Worm (Caenorhabditis elegans): ENCODE results near the gene sri-9.

Gene sri-9

DNA sequence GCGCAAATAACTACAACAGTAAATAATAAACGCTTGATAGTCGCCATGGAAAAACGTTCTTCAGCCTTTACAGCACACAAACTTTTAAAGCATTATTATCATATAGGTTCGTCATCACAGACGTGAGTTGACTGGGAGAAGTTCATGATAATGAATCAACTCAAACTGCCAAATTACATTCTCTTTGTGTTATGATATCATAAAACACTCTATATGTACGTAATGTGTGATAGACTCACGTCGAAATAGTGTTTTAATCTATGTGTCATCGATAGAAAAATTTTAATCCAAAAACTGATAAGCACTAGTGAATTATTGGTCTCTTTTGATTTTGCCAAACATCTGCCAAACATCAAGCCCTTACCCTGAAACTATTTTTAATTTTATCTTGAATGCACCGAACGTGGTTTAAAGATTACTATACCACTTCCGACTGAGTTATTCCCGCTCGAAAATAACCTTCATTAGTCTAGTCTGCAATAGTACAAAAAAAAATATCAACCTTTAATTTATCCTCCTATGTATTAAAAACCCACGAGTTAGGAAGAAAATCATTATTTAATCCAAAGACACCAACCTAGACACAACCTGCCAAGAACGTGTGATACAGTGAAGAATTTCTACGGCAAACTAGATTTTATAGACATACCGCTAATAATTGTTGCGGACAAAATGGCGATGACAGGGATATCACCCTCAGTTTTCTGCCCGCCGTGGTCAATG, 8.2 kb downstream of the sri-9 start, which contains the start of the genes clc-12 and clec-240:
clc-12 (minus strand) TSS at position 47 of the 723 bp plus-strand sequence.
clec-240 (plus strand) TSS at position 673 of the 723 bp plus-strand sequence.
- TF ChIP-seq fos-1 (tag; optimal IDR thresholded peaks at IDR 0.05): peak; percentile 49
- TF ChIP-seq lin-39 (tag; optimal IDR thresholded peaks at IDR 0.05): no peak

DNA sequence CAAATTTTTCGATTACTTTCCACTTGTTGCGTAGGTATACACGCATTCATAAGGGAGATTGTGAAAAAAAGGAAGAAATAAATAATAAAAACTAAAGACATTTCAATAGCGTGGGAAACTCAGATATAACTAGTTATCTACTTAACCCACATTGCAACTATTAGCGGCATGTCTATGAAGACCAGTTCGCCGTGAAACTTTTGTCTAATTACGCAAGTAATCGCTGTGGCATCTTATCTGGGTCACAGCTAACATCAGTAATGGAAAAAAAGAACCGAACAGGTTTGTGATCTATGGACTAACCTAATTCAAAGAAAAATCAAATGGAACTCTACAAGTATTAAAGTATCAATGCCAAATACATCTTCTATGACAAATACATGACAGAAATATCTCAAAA, 12.0 kb downstream of the sri-9 start, which contains the start of gene clec-241:
clec-241 (minus strand) TSS at position 101 of the 400 bp plus-strand sequence.
- no peak for TF ChIP-seq gmeb-1 (tag; optimal IDR thresholded peaks at IDR 0.05)
- TF ChIP-seq nhr-11 (tag; optimal IDR thresholded peaks at IDR 0.05): no peak
- no peak for TF ChIP-seq sem-4 (tag; optimal IDR thresholded peaks at IDR 0.05)
- TF ChIP-seq peb-1 (tag; optimal IDR thresholded peaks at IDR 0.05): no peak
- no peak for TF ChIP-seq alr-1 (tag; optimal IDR thresholded peaks at IDR 0.05)
- TF ChIP-seq C34F6.9 (tag; optimal IDR thresholded peaks at IDR 0.05): no peak
- TF ChIP-seq blmp-1 (tag; optimal IDR thresholded peaks at IDR 0.05; ENCODE audit: insufficient read depth): no peak
- TF ChIP-seq ceh-16 (tag; optimal IDR thresholded peaks at IDR 0.05): no peak
- TF ChIP-seq R02D3.7 (tag; optimal IDR thresholded peaks at IDR 0.05): no peak
- no peak for TF ChIP-seq lin-11 (tag; optimal IDR thresholded peaks at IDR 0.05)
- TF ChIP-seq ztf-11 (tag; optimal IDR thresholded peaks at IDR 0.05): no peak
- TF ChIP-seq ztf-1 (GFP tag; conservative IDR thresholded peaks at IDR 0.05): no peak
- no peak for TF ChIP-seq zag-1 (tag; optimal IDR thresholded peaks at IDR 0.05)
- TF ChIP-seq nhr-237 (tag; optimal IDR thresholded peaks at IDR 0.05): no peak
- TF ChIP-seq sma-3 (GFP tag; optimal IDR thresholded peaks at IDR 0.05): no peak
- TF ChIP-seq unc-39 (tag; optimal IDR thresholded peaks at IDR 0.05): no peak

DNA sequence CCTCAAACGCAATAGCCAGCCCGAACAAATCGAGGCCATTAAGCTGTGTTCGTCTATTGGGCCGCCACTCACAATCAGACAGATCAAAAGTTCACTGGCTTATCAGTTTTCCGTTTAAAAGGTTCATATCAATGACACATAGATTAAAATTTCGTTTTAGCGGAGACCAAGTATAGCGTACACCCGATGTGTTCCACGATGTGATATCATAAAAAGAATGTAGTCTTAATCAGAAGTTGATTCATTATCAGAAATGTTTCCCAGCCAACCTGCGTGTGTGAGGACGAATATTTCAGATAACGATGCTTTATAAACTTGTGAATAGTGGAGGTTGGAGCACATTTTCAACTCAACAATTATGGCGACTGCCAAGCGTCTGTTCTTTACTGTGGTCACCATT, 12.8 kb downstream of the sri-9 start, which contains the start of gene clc-13:
clc-13 (plus strand) TSS at position 359 of the 400 bp plus-strand sequence.
- TF ChIP-seq gmeb-1 (tag; optimal IDR thresholded peaks at IDR 0.05) (peak; percentile 5), sma-9 (GFP tag; optimal IDR thresholded peaks at IDR 0.05) (peak; percentile 80), sma-9 (tag; optimal IDR thresholded peaks at IDR 0.05) (no peak), aly-2 (tag; optimal IDR thresholded peaks at IDR 0.05) (no peak), fos-1 (tag; optimal IDR thresholded peaks at IDR 0.05) (peak; percentile 81)

DNA sequence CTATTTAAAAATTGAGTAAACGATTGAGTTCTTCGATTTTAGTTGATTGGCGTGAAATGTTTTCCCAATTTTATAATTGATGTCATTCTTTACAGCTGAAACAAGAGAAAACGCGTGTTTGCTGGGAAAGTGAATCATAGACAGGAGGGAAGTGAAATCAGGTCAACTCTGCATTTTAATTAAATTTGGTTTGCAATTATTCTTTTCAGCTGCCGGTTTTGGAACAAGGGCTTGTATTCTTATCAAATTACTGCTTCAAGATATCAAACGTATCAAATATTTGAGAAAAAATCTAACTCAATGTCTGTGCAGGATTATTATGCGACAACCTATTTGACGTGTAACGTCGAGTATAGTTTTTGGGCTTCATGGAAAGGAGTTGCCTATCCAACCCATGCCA, 15.5 kb downstream of the sri-9 start, which contains the start of gene srh-97:
srh-97 (plus strand) TSS at position 301 of the 400 bp plus-strand sequence.
- TF ChIP-seq unc-39 (tag; optimal IDR thresholded peaks at IDR 0.05) (no peak), gmeb-1 (tag; optimal IDR thresholded peaks at IDR 0.05) (no peak), C34F6.9 (tag; optimal IDR thresholded peaks at IDR 0.05) (no peak), sem-4 (tag; optimal IDR thresholded peaks at IDR 0.05) (no peak), zag-1 (tag; optimal IDR thresholded peaks at IDR 0.05) (no peak), ZK546.5 (tag; optimal IDR thresholded peaks at IDR 0.05) (no peak), mab-5 (tag; optimal IDR thresholded peaks at IDR 0.05) (no peak), nhr-11 (tag; optimal IDR thresholded peaks at IDR 0.05) (no peak), egl-27 (tag; optimal IDR thresholded peaks at IDR 0.05) (no peak)

DNA sequence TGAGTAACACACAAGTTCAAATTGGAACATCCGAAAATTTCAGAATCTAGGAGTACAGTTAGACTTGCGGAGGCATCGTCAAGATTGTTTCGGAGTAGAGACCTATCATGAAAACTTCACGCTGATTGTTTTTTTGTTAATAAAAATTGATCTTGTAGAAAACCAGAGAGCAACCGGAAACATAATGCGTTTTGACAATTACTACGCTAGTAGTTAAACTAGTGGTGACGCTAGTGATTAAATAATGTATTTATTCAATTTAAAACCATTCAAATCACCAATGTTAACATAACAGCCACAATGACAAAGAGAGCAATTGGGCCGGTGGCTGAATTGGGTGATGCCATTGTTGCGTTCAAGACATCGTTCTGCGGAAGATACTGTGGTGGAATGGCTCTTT, 18.4 kb downstream of the sri-9 start, which contains the start of gene F49H6.17:
F49H6.17 (plus strand) TSS at position 301 of the 400 bp plus-strand sequence.
- TF ChIP-seq nhr-10 (tag; optimal IDR thresholded peaks at IDR 0.05): no peak
- no peak for TF ChIP-seq ZK546.5 (tag; optimal IDR thresholded peaks at IDR 0.05)
- TF ChIP-seq nhr-21 (tag; optimal IDR thresholded peaks at IDR 0.05): no peak
- no peak for TF ChIP-seq nhr-6 (tag; optimal IDR thresholded peaks at IDR 0.05)
- TF ChIP-seq aly-2 (tag; optimal IDR thresholded peaks at IDR 0.05): no peak
- TF ChIP-seq unc-55 (GFP tag; optimal IDR thresholded peaks at IDR 0.05): no peak
- TF ChIP-seq snpc-4 (tag; optimal IDR thresholded peaks at IDR 0.05): no peak
- TF ChIP-seq ama-1 (optimal IDR thresholded peaks at IDR 0.05): no peak
- TF ChIP-seq blmp-1 (tag; optimal IDR thresholded peaks at IDR 0.05; ENCODE audit: insufficient read depth): no peak
- no peak for TF ChIP-seq nhr-237 (tag; optimal IDR thresholded peaks at IDR 0.05)
- TF ChIP-seq fos-1 (tag; optimal IDR thresholded peaks at IDR 0.05): no peak

DNA sequence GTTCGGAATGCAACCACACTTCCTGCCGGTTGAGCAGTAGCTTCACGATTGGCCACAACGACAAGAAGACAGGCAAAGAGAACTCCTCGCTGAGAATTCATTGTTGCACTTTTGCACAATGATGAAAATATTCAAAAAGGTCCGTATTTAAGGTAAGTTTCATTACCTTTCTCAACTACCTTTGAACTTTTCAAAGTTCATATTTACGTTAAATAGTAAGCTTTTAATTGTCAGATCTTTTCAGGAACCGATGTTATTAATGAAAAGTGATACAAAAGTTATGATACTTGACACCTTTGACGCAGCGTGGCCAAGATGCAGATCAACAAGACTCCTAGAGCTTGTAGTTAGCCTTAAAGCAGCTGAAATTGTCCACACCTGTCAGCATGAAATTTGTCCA, 20.1 kb downstream of the sri-9 start, which contains the start of gene F49H6.12:
F49H6.12 (minus strand) TSS at position 101 of the 400 bp plus-strand sequence.
- TF ChIP-seq ztf-4 (tag; optimal IDR thresholded peaks at IDR 0.05) (no peak), nhr-11 (tag; optimal IDR thresholded peaks at IDR 0.05) (no peak), unc-55 (GFP tag; optimal IDR thresholded peaks at IDR 0.05) (no peak), ceh-16 (tag; optimal IDR thresholded peaks at IDR 0.05) (no peak), nhr-237 (tag; optimal IDR thresholded peaks at IDR 0.05) (no peak), nhr-10 (tag; optimal IDR thresholded peaks at IDR 0.05) (no peak), nhr-129 (tag; optimal IDR thresholded peaks at IDR 0.05) (no peak), alr-1 (tag; optimal IDR thresholded peaks at IDR 0.05) (no peak), ztf-1 (GFP tag; conservative IDR thresholded peaks at IDR 0.05) (no peak), R02D3.7 (tag; optimal IDR thresholded peaks at IDR 0.05) (no peak), F13H6.1 (tag; optimal IDR thresholded peaks at IDR 0.05) (no peak), elt-1 (tag; optimal IDR thresholded peaks at IDR 0.05) (no peak), nhr-25 (tag; optimal IDR thresholded peaks at IDR 0.05) (no peak), ceh-82 (tag; optimal IDR thresholded peaks at IDR 0.05) (no peak), ZK546.5 (tag; optimal IDR thresholded peaks at IDR 0.05) (no peak), sma-3 (GFP tag; optimal IDR thresholded peaks at IDR 0.05) (no peak), lin-11 (tag; optimal IDR thresholded peaks at IDR 0.05) (no peak)
